Worm (Caenorhabditis elegans) whole organism, young adult: Measurements from ENCODE around the gene srx-9.

Experiments
- aptf-3 ChIP-seq: fragments of 200-800 bp; sonication (Bioruptor generic); IDR thresholded peaks from 2 replicates; pipeline ENCODE4 v1.3.6; 2022; ENCODE audit warnings: missing genetic modification characterization, missing compliant biosample characterization
- egrh-3 ChIP-seq: fragments of 200-800 bp; sonication (Bioruptor generic); IDR thresholded peaks from 2 replicates; pipeline ENCODE4 v1.3.6; 2022; ENCODE audit warnings: missing genetic modification reagents, missing genetic modification characterization, missing compliant biosample characterization
- hlh-26 ChIP-seq: fragments of 200-800 bp; sonication (Bioruptor generic); conservative IDR thresholded peaks from 2 replicates; pipeline ENCODE4 v1.3.6; 2022; ENCODE audit warnings: missing genetic modification reagents, missing genetic modification characterization, missing compliant biosample characterization
- lin-54 ChIP-seq: fragments of 200-800 bp; sonication (Bioruptor generic); optimal IDR thresholded peaks from 2 replicates; lab custom pipeline; 2018; ENCODE audit warnings: mild to moderate bottlenecking, missing genetic modification characterization, missing compliant biosample characterization
- lsy-27 ChIP-seq: sonication (generic microtip); optimal IDR thresholded peaks from 2 replicates; lab custom pipeline; 2017; ENCODE audit warnings: missing genetic modification characterization, mild to moderate bottlenecking, missing compliant biosample characterization, antibody characterized with exemption, missing genotype, borderline replicate concordance; ENCODE audit not compliant: insufficient read depth
- pha-4 ChIP-seq: fragments of 150-350 bp; sonication (generic microtip); optimal IDR thresholded peaks from 2 replicates; lab custom pipeline; 2014; ENCODE audit warnings: missing biosample characterization, missing genetic modification reagents, missing genetic modification characterization
- tlf-1 ChIP-seq: fragments of 200-800 bp; sonication (Bioruptor generic); optimal IDR thresholded peaks from 2 replicates; lab custom pipeline; 2018; ENCODE audit warnings: mild to moderate bottlenecking, missing genetic modification characterization, missing compliant biosample characterization
- unc-62 ChIP-seq: fragments of 150-350 bp; optimal IDR thresholded peaks from 2 replicates; lab custom pipeline; 2014; ENCODE audit warnings: missing biosample characterization, missing genetic modification reagents, missing genetic modification characterization
- ztf-22 ChIP-seq: fragments of 200-800 bp; sonication (Bioruptor generic); optimal IDR thresholded peaks from 2 replicates; lab custom pipeline; 2018; ENCODE audit warnings: mild to moderate bottlenecking, missing genetic modification characterization, moderate library complexity, missing compliant biosample characterization
- ztf-28 ChIP-seq: fragments of 200-800 bp; sonication (Bioruptor generic); IDR thresholded peaks from 2 replicates; pipeline ENCODE4 v1.3.6; 2022; ENCODE audit warnings: missing genetic modification reagents, missing genetic modification characterization, missing compliant biosample characterization

- no peak for TF ChIP-seq lsy-27
- TF ChIP-seq ztf-28 (GFP tag; lab: Robert Waterston, UW), result no peak
- no peak for TF ChIP-seq hlh-26 (GFP tag; lab: Robert Waterston, UW)
- TF ChIP-seq unc-62 (GFP tag; lab: Kevin White, UChicago), result no peak
- TF ChIP-seq tlf-1 (GFP tag; lab: Kevin White, UChicago), result no peak
- TF ChIP-seq ztf-22, result no peak
- TF ChIP-seq pha-4 (tag; lab: Kevin White, UChicago), result no peak
- no peak for TF ChIP-seq aptf-3
- no peak for TF ChIP-seq lin-54 (GFP tag; lab: Kevin White, UChicago)
- TF ChIP-seq egrh-3 (GFP tag; lab: Robert Waterston, UW), result no peak
These were observed 14.3 kb upstream of the srx-9 start, which contains the start of gene R13D7.2 for ce11 chrV:7409599-7409998.
